Worm (Caenorhabditis elegans) whole organism, mixed stage, embryonic: ENCODE measurements around the gene C07B5.3.

Experiments
- M03D4.4 ChIP-seq: sonication (generic microtip); optimal IDR thresholded peaks from 2 replicates; lab custom pipeline; 2017; ENCODE audit warnings: mild to moderate bottlenecking, missing genetic modification characterization, missing compliant biosample characterization
- bed-3 ChIP-seq: fragments of 200-800 bp; sonication (Bioruptor generic); optimal IDR thresholded peaks from 3 replicates; lab custom pipeline; 2018; ENCODE audit warnings: mild to moderate bottlenecking, missing genetic modification characterization, moderate library complexity, missing compliant biosample characterization
- blmp-1 ChIP-seq: fragments of 150-350 bp; optimal IDR thresholded peaks from 2 replicates; lab custom pipeline; 2014; ENCODE audit warnings: missing biosample characterization, missing genetic modification characterization
- ceh-39 ChIP-seq: fragments of 150-350 bp; optimal IDR thresholded peaks from 2 replicates; lab custom pipeline; 2014; ENCODE audit warnings: missing biosample characterization, missing genetic modification characterization
- ceh-43 ChIP-seq: fragments of 200-800 bp; sonication (Bioruptor generic); optimal IDR thresholded peaks from 2 replicates; lab custom pipeline; 2018; ENCODE audit warnings: mild to moderate bottlenecking, missing genetic modification characterization, moderate library complexity, missing compliant biosample characterization
- ceh-83 ChIP-seq: fragments of 200-800 bp; sonication (Bioruptor generic); optimal IDR thresholded peaks from 2 replicates; lab custom pipeline; 2018; ENCODE audit warnings: mild to moderate bottlenecking, missing genetic modification characterization, missing compliant biosample characterization
- ces-1 ChIP-seq: fragments of 150-350 bp; optimal IDR thresholded peaks from 2 replicates; lab custom pipeline; 2014; ENCODE audit warnings: missing biosample characterization, missing genetic modification reagents, missing genetic modification characterization
- cnd-1 ChIP-seq: fragments of 200-800 bp; sonication (Bioruptor generic); optimal IDR thresholded peaks from 2 replicates; lab custom pipeline; 2018; ENCODE audit warnings: mild to moderate bottlenecking, missing genetic modification characterization, missing compliant biosample characterization
- drap-1 ChIP-seq: fragments of 200-800 bp; sonication (Bioruptor generic); optimal IDR thresholded peaks from 3 replicates; lab custom pipeline; 2018; ENCODE audit warnings: mild to moderate bottlenecking, missing genetic modification characterization, missing compliant biosample characterization
- elt-1 ChIP-seq: sonication (generic microtip); optimal IDR thresholded peaks from 2 replicates; lab custom pipeline; 2017; ENCODE audit warnings: missing genetic modification characterization, mild to moderate bottlenecking, missing compliant biosample characterization, antibody characterized with exemption, moderate library complexity, borderline replicate concordance; ENCODE audit not compliant: insufficient read depth
- flh-1 ChIP-seq: fragments of 200-800 bp; sonication (Bioruptor generic); optimal IDR thresholded peaks from 2 replicates; lab custom pipeline; 2018; ENCODE audit warnings: mild to moderate bottlenecking, missing genetic modification characterization, moderate library complexity, missing compliant biosample characterization
- ham-2 ChIP-seq: fragments of 200-800 bp; sonication (Bioruptor generic); optimal IDR thresholded peaks from 2 replicates; lab custom pipeline; 2018; ENCODE audit warnings: mild to moderate bottlenecking, missing genetic modification characterization, missing compliant biosample characterization
- hlh-1 ChIP-seq: fragments of 150-350 bp; optimal IDR thresholded peaks from 2 replicates; lab custom pipeline; 2014; ENCODE audit warnings: missing biosample characterization, missing genetic modification reagents, missing genetic modification characterization
- lin-32 ChIP-seq: fragments of 200-800 bp; sonication (Bioruptor generic); optimal IDR thresholded peaks from 2 replicates; lab custom pipeline; 2018; ENCODE audit warnings: mild to moderate bottlenecking, missing genetic modification characterization, missing compliant biosample characterization
- lsy-2 ChIP-seq: fragments of 150-350 bp; optimal IDR thresholded peaks from 2 replicates; lab custom pipeline; 2014; ENCODE audit warnings: missing biosample characterization, missing genetic modification characterization
- mab-5 ChIP-seq: fragments of 150-350 bp; optimal IDR thresholded peaks from 2 replicates; lab custom pipeline; 2014; ENCODE audit warnings: missing biosample characterization, missing genetic modification characterization
- mep-1 ChIP-seq: fragments of 150-350 bp; optimal IDR thresholded peaks from 2 replicates; lab custom pipeline; 2017; ENCODE audit warnings: missing biosample characterization, missing genetic modification reagents, missing genetic modification characterization, inconsistent platforms
- nhr-12 ChIP-seq: fragments of 150-350 bp; optimal IDR thresholded peaks from 2 replicates; lab custom pipeline; 2014; ENCODE audit warnings: missing biosample characterization, missing genetic modification characterization
- nhr-2 ChIP-seq: fragments of 150-350 bp; optimal IDR thresholded peaks from 2 replicates; lab custom pipeline; 2014; ENCODE audit warnings: missing biosample characterization, missing genetic modification characterization
- pha-4 ChIP-seq: fragments of 150-350 bp; optimal IDR thresholded peaks from 2 replicates; lab custom pipeline; 2018; ENCODE audit warnings: missing biosample characterization, missing genetic modification reagents, missing genetic modification characterization
- sem-2 ChIP-seq: fragments of 200-800 bp; sonication (Bioruptor generic); optimal IDR thresholded peaks from 2 replicates; lab custom pipeline; 2018; ENCODE audit warnings: mild to moderate bottlenecking, missing genetic modification characterization, missing compliant biosample characterization
- snpc-4 ChIP-seq: fragments of 150-350 bp; optimal IDR thresholded peaks from 2 replicates; lab custom pipeline; 2014; ENCODE audit warnings: missing biosample characterization, missing genetic modification characterization
- sptf-1 ChIP-seq: sonication (generic microtip); optimal IDR thresholded peaks from 2 replicates; lab custom pipeline; 2017; ENCODE audit warnings: mild to moderate bottlenecking, missing genetic modification characterization, moderate library complexity, missing compliant biosample characterization
- tbx-8 ChIP-seq: fragments of 200-800 bp; sonication (Bioruptor generic); optimal IDR thresholded peaks from 2 replicates; lab custom pipeline; 2018; ENCODE audit warnings: mild to moderate bottlenecking, missing genetic modification characterization, moderate library complexity, missing compliant biosample characterization
- unc-120 ChIP-seq: sonication (generic microtip); optimal IDR thresholded peaks from 2 replicates; lab custom pipeline; 2017; ENCODE audit warnings: missing genetic modification characterization, missing compliant biosample characterization; ENCODE audit not compliant: poor library complexity, severe bottlenecking
- unc-39 ChIP-seq: fragments of 150-350 bp; optimal IDR thresholded peaks from 2 replicates; lab custom pipeline; 2014; ENCODE audit warnings: missing biosample characterization, missing genetic modification characterization
- unc-62 ChIP-seq: fragments of 150-350 bp; optimal IDR thresholded peaks from 2 replicates; lab custom pipeline; 2014; ENCODE audit warnings: missing biosample characterization, missing genetic modification reagents, missing genetic modification characterization
- zip-8 ChIP-seq: fragments of 150-350 bp; optimal IDR thresholded peaks from 2 replicates; lab custom pipeline; 2014; ENCODE audit warnings: missing biosample characterization, missing genetic modification characterization
- ztf-11 ChIP-seq: fragments of 150-350 bp; optimal IDR thresholded peaks from 2 replicates; lab custom pipeline; 2014; ENCODE audit warnings: missing biosample characterization, missing genetic modification characterization

Gene C07B5.3

ce11 chrX:9550519-9550918 is 27.5 kb upstream of the C07B5.3 start:
- TF ChIP-seq drap-1 (GFP tag; lab: Kevin White, UChicago): no peak
- TF ChIP-seq zip-8 (tag; lab: Kevin White, UChicago): no peak
- TF ChIP-seq elt-1 (tag; lab: Kevin White, UChicago): no peak
- no peak for TF ChIP-seq nhr-12 (tag; lab: Kevin White, UChicago)
- no peak for TF ChIP-seq ham-2
- no peak for TF ChIP-seq ceh-43 (GFP tag; lab: Kevin White, UChicago)
- TF ChIP-seq mep-1 (tag; lab: Kevin White, UChicago): no peak
- TF ChIP-seq cnd-1 (tag; lab: Kevin White, UChicago): no peak
- TF ChIP-seq lsy-2: no peak
- TF ChIP-seq hlh-1 (tag; lab: Kevin White, UChicago): no peak
- no peak for TF ChIP-seq ceh-83
- no peak for TF ChIP-seq bed-3
- TF ChIP-seq unc-39: no peak
- TF ChIP-seq pha-4 (tag; lab: Kevin White, UChicago): no peak

DNA sequence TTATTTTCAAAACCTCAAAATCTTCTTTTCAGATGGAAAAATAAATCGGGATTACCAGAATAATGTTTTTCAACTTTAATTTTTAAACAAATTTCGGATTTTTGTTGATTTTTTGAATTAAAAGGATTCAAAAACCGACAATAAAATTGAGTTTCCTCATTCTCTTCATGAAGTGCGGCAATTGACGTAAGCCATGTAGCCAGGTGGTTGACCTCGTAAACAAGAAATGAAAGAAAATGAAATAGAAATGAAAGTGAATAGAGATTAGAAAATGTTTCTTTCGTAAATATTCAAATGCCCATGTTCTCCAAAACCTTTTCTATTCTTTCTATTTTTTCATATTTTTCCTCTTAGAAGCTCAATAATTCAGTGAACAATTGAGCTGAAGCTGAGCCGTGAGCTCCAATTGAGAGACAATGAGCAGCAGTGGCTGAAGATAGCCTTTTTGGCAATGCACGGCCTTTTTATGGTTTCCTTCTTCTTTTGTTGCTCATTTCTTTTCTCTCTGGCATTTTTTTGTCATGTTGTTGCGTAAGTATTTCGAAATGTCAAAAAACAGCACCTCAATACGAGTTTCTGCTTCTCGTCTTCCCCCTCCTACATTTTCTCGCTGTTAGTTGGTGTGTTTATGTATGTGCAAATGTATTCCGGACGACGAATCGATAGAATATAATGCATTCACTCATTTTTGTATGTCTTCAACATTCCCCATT is 26.8 kb upstream of the C07B5.3 start:
- TF ChIP-seq mab-5 (tag; lab: Kevin White, UChicago): no peak
- no peak for TF ChIP-seq unc-120 (tag; lab: Kevin White, UChicago)
- TF ChIP-seq ham-2: no peak
- TF ChIP-seq cnd-1 (tag; lab: Kevin White, UChicago): no peak
- no peak for TF ChIP-seq nhr-2 (tag; lab: Kevin White, UChicago)
- TF ChIP-seq bed-3: no peak
- TF ChIP-seq ceh-39 (tag; lab: Kevin White, UChicago): no peak
- no peak for TF ChIP-seq pha-4 (tag; lab: Kevin White, UChicago)
- TF ChIP-seq snpc-4 (tag; lab: Kevin White, UChicago): no peak
- TF ChIP-seq mep-1 (tag; lab: Kevin White, UChicago): no peak
- no peak for TF ChIP-seq flh-1 (GFP tag; lab: Kevin White, UChicago)

DNA sequence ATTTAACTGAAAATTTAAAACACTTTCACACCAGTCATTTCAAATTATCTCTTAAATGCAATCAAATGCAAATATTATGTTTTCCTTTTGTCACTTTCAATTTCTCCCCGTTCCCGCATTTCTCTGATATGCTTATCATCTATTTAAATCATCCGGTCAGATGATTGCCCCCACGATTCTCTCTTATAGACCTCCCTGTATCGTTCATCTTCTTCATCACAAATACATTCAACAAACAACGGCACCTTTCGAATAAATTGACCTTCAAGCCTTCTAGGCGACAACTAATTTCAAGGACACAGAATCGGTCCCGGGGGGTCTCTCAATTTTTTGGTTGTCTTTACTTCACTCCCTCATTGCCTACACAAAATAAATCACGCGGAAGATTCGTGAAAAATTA is 25.9 kb upstream of the C07B5.3 start:
- TF ChIP-seq ham-2 (peak; percentile 32), elt-1 (tag; lab: Kevin White, UChicago) (peak; percentile 70), cnd-1 (tag; lab: Kevin White, UChicago) (no peak), blmp-1 (tag; lab: Kevin White, UChicago) (peak; percentile 88)
- TF ChIP-seq, all 35 proteins: peak for 3

DNA sequence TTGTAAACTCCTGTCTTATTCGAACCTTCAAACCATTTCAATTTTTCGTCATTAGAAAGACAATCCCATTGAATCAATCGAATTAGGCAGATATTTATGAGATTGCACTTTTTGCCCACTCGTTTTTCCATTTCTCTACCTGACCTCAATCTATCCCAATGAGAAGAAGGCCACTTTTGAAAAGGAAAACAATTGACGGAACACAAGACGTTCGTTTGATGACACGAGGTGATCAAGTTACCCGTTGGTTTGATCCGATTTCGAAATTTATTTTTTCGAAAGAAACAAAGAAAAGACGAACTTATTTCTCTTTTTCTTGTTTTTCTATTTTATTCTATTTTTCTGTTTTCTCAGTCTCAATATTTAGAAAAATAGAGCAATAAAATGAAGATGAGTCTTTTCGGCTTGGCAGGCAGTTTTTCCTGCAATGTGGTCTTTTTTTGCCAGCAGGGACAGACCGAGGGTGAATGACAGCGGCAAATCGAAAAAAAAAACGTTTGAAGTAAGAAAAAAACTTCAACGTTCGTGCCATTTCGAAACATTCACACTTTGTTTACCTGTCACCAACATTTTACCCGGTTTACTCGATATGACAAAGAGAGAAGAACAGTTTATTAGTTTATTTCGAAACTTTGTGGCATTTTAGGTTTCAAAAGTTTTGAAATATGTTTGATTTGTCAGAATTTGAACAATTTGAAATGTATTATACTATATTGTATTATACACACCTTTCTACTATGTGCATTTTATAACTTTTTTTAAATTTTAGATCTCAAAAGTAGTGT is 25.2 kb upstream of the C07B5.3 start:
- TF ChIP-seq snpc-4 (tag; lab: Kevin White, UChicago) (no peak), bed-3 (no peak), zip-8 (tag; lab: Kevin White, UChicago) (no peak), ztf-11 (tag; lab: Kevin White, UChicago) (no peak), lin-32 (no peak), sem-2 (GFP tag; lab: Kevin White, UChicago) (no peak), M03D4.4 (tag; lab: Kevin White, UChicago) (no peak), unc-39 (no peak), ceh-83 (no peak), sptf-1 (no peak), unc-62 (GFP tag; lab: Kevin White, UChicago) (no peak), hlh-1 (tag; lab: Kevin White, UChicago) (no peak), ceh-43 (GFP tag; lab: Kevin White, UChicago) (no peak), mep-1 (tag; lab: Kevin White, UChicago) (no peak), tbx-8 (GFP tag; lab: Kevin White, UChicago) (no peak), mab-5 (tag; lab: Kevin White, UChicago) (no peak), ces-1 (GFP tag; lab: Kevin White, UChicago) (no peak), elt-1 (tag; lab: Kevin White, UChicago) (no peak), ceh-39 (tag; lab: Kevin White, UChicago) (no peak)
